Worm (Caenorhabditis elegans) whole organism, early embryonic: ENCODE measurements around the gene mtp-18.

Source experiments
- ama-1 ChIP-seq: fragments of 150-350 bp; optimal IDR thresholded peaks from 2 replicates; lab custom pipeline; 2014
- flt-1 ChIP-seq: fragments of 200-800 bp; sonication (Bioruptor generic); IDR thresholded peaks from 2 replicates; pipeline ENCODE4 v1.3.6; 2022; ENCODE audit warnings: missing genetic modification characterization, missing compliant biosample characterization
- hmg-4 ChIP-seq: fragments of 200-800 bp; sonication (Bioruptor generic); optimal IDR thresholded peaks from 2 replicates; lab custom pipeline; 2018; ENCODE audit warnings: mild to moderate bottlenecking, missing genetic modification characterization, missing compliant biosample characterization
- scrt-1 ChIP-seq: fragments of 200-800 bp; sonication (Bioruptor generic); IDR thresholded peaks from 2 replicates; pipeline ENCODE4 v1.3.6; 2022; ENCODE audit warnings: missing genetic modification characterization, missing compliant biosample characterization
- tbx-11 ChIP-seq: fragments of 200-800 bp; sonication (Bioruptor generic); IDR thresholded peaks from 2 replicates; pipeline ENCODE4 v1.3.6; 2022; ENCODE audit warnings: missing genetic modification characterization, missing compliant biosample characterization
- tbx-37 ChIP-seq: fragments of 200-800 bp; sonication (Bioruptor generic); conservative IDR thresholded peaks from 2 replicates; pipeline ENCODE4 v1.3.6; 2022; ENCODE audit warnings: missing genetic modification reagents, missing genetic modification characterization, missing compliant biosample characterization

- no peak for TF ChIP-seq tbx-11 (GFP tag; lab: Robert Waterston, UW)
- TF ChIP-seq ama-1 (lab: Kevin White, UChicago) = no peak
- no peak for TF ChIP-seq hmg-4 (GFP tag; lab: Kevin White, UChicago)
- no peak for TF ChIP-seq tbx-37 (GFP tag; lab: Robert Waterston, UW)
- no peak for TF ChIP-seq scrt-1 (GFP tag; lab: Robert Waterston, UW)
- TF ChIP-seq flt-1 = no peak
Measured at ce11 chrX:6194191-6194724, 11.9 kb downstream of the mtp-18 start, which contains the start of gene ceh-54.
